Worm (Caenorhabditis elegans) whole organism, L1 larva: Measurements from ENCODE around the gene ins-31.
"Not testable (repeated sequence)": the region's sequence is repeated elsewhere in the genome, so short reads cannot be mapped to it uniquely, and the experiment has no call there.

Experiments
- dpl-1 ChIP-seq, 3 experiments: fragments of 150-350 bp in 2 of 3; sonication (generic microtip) in 1 of 3; optimal IDR thresholded peaks; 2 replicates each; lab custom pipeline; 2014 to 2017; ENCODE audit warnings: missing biosample characterization in 3 of 3, missing genetic modification characterization in 3 of 3, missing genetic modification reagents in 3 of 3
- efl-3 ChIP-seq: fragments of 200-800 bp; sonication (Bioruptor generic); optimal IDR thresholded peaks from 2 replicates; lab custom pipeline; 2018; ENCODE audit warnings: mild to moderate bottlenecking, missing genetic modification characterization, missing compliant biosample characterization
- elt-2 ChIP-seq: sonication (generic microtip); optimal IDR thresholded peaks from 2 replicates; lab custom pipeline; 2016; ENCODE audit warnings: missing genetic modification characterization, mild to moderate bottlenecking, inconsistent platforms, missing compliant biosample characterization, missing genetic modification reagents
- fkh-10 ChIP-seq: sonication (generic microtip); optimal IDR thresholded peaks from 2 replicates; lab custom pipeline; 2017; ENCODE audit warnings: missing biosample characterization, missing genetic modification reagents, missing genetic modification characterization
- lin-35 ChIP-seq, 2 experiments: fragments of 150-350 bp; optimal IDR thresholded peaks; 2 replicates each; lab custom pipeline; 2014; ENCODE audit warnings: missing biosample characterization in 2 of 2, missing genetic modification characterization in 2 of 2, missing genetic modification reagents in 2 of 2
- mdl-1 ChIP-seq, 2 experiments: fragments of 150-350 bp; optimal IDR thresholded peaks; 2 replicates each; lab custom pipeline; 2014 to 2017; ENCODE audit warnings: missing biosample characterization in 2 of 2, missing genetic modification characterization in 2 of 2, inconsistent platforms in 1 of 2
- nhr-90 ChIP-seq: sonication (generic microtip); optimal IDR thresholded peaks from 2 replicates; lab custom pipeline; 2016; ENCODE audit warnings: mild to moderate bottlenecking, missing genetic modification characterization, missing compliant biosample characterization; ENCODE audit not compliant: poor library complexity
- sox-4 ChIP-seq: sonication (generic microtip); optimal IDR thresholded peaks from 2 replicates; lab custom pipeline; 2016; ENCODE audit warnings: missing genetic modification characterization, missing compliant biosample characterization
- tlp-1 ChIP-seq: fragments of 150-350 bp; optimal IDR thresholded peaks from 2 replicates; lab custom pipeline; 2014; ENCODE audit warnings: missing biosample characterization, missing genetic modification characterization
- zag-1 ChIP-seq: fragments of 150-350 bp; optimal IDR thresholded peaks from 2 replicates; lab custom pipeline; 2014; ENCODE audit warnings: missing biosample characterization, missing genetic modification characterization
- ztf-11 ChIP-seq, 2 experiments: sonication (generic microtip); optimal IDR thresholded peaks; 2 replicates each; lab custom pipeline; 2016 to 2017; ENCODE audit warnings: missing genetic modification characterization in 2 of 2, missing biosample characterization in 1 of 2, missing compliant biosample characterization in 1 of 2

- not testable (repeated sequence) for TF ChIP-seq sox-4; lin-35 (GFP tag; optimal IDR thresholded peaks at IDR 0.05; lab: Kevin White, UChicago); fkh-10 (GFP tag; lab: Kevin White, UChicago); dpl-1 (GFP tag; optimal IDR thresholded peaks at IDR 0.05; lab: Kevin White, UChicago); zag-1 (tag; lab: Kevin White, UChicago); mdl-1 (tag; optimal IDR thresholded peaks at IDR 0.05; lab: Kevin White, UChicago); tlp-1 (tag; lab: Kevin White, UChicago); efl-3 (GFP tag; lab: Kevin White, UChicago); ztf-11 (tag; optimal IDR thresholded peaks at IDR 0.05; lab: Kevin White, UChicago); nhr-90 (tag; lab: Kevin White, UChicago); elt-2 (tag; lab: Kevin White, UChicago)
Measured at ce11 chrII:3142855-3143254, 16.0 kb downstream of the ins-31 start, which contains the start of gene sri-42.
